Fruit fly (Drosophila melanogaster) whole organism, pupa: ENCODE measurements around the gene CG14219.

Source experiments
- CG10348 ChIP-seq: fragments of 200-800 bp; sonication (Bioruptor generic); IDR thresholded peaks from 2 replicates; pipeline ENCODE4 v1.3.6; 2022; ENCODE audit warnings: missing biosample characterization, missing genetic modification characterization
- CG14655 ChIP-seq: fragments of 200-800 bp; sonication (Bioruptor generic); optimal IDR thresholded peaks from 3 replicates; lab custom pipeline; 2017; ENCODE audit warnings: mild to moderate bottlenecking, missing biosample characterization, missing genetic modification reagents, missing genetic modification characterization
- CG17806 ChIP-seq: fragments of 200-800 bp; sonication (Bioruptor generic); optimal IDR thresholded peaks from 2 replicates; lab custom pipeline; 2018; ENCODE audit warnings: missing biosample characterization, mild to moderate bottlenecking, missing genetic modification characterization, moderate library complexity
- CG34367 ChIP-seq: fragments of 200-800 bp; sonication (Bioruptor generic); optimal IDR thresholded peaks from 2 replicates; lab custom pipeline; 2018; ENCODE audit warnings: missing biosample characterization, mild to moderate bottlenecking, missing genetic modification characterization
- CG4496 ChIP-seq: fragments of 200-800 bp; sonication (Bioruptor generic); IDR thresholded peaks from 3 replicates; pipeline ENCODE4 v1.3.6; 2022; ENCODE audit warnings: missing biosample characterization, missing genetic modification characterization
- CG8159 ChIP-seq: fragments of 200-800 bp; sonication (Bioruptor generic); optimal IDR thresholded peaks from 3 replicates; lab custom pipeline; 2018; ENCODE audit warnings: missing biosample characterization, mild to moderate bottlenecking, missing genetic modification characterization, moderate library complexity
- D1 ChIP-seq: fragments of 200-800 bp; sonication (Bioruptor generic); optimal IDR thresholded peaks from 2 replicates; lab custom pipeline; 2018; ENCODE audit warnings: missing biosample characterization, mild to moderate bottlenecking, missing genetic modification characterization, moderate library complexity
- Pif1B ChIP-seq: fragments of 200-800 bp; sonication (Bioruptor generic); optimal IDR thresholded peaks from 3 replicates; lab custom pipeline; 2016; ENCODE audit warnings: missing biosample characterization, missing genetic modification characterization

DNA sequence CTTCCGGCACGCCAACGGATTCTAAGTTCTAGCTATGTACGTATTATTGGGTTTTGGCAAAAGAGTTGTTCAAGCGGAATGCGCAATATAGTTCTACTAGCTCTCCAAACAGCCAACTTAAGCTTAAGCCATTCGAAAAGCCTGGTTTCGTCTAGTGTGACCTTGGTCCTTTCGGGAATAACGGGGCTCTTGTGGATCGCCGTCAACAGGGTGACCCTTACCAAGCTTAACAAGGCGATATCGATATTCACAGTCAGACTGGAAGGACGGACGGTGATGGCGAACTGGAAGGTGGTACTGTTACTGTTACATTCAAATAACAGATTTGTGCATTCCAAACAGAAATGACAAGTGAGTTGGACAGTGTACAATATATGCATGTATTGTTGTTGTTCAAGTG is 16.3 kb downstream of the CG14219 start:
- TF ChIP-seq CG17806 (tag; lab: Kevin White, UChicago) (no peak), CG8159 (tag; lab: Kevin White, UChicago) (no peak), Pif1B (GFP tag; lab: Kevin White, UChicago) (no peak), D1 (tag; lab: Kevin White, UChicago) (no peak), CG34367 (no peak), CG4496 (GFP tag; lab: Robert Waterston, UW) (no peak), CG10348 (GFP tag; lab: Robert Waterston, UW) (no peak), CG14655 (no peak)
